Fruit fly (Drosophila melanogaster): ENCODE measurements around the gene oc.

oc gene

dm6 chrX:8650631-8651133 lies at the start of gene oc (continued):
- TF ChIP-seq scrt (GFP tag; optimal IDR thresholded peaks at IDR 0.05): peak; percentile 4
- TF ChIP-seq HLH54F (GFP tag; optimal IDR thresholded peaks at IDR 0.05): no peak
- TF ChIP-seq ro (GFP tag; IDR thresholded peaks at IDR 0.05): no peak
- no peak for TF ChIP-seq CG2116 (GFP tag; optimal IDR thresholded peaks at IDR 0.05)
- peak; percentile 20 for TF ChIP-seq mirr (GFP tag; optimal IDR thresholded peaks at IDR 0.05)
- TF ChIP-seq pros (GFP tag; optimal IDR thresholded peaks at IDR 0.05): peak; percentile 47
- peak; percentile 49 to 83 for TF ChIP-seq Trl (optimal IDR thresholded peaks at IDR 0.05)
- TF ChIP-seq Trl (GFP tag; optimal IDR thresholded peaks at IDR 0.05): no peak
- TF ChIP-seq CG10654 (GFP tag; optimal IDR thresholded peaks at IDR 0.05): no peak
- peak; percentile 19 for TF ChIP-seq repo (GFP tag; optimal IDR thresholded peaks at IDR 0.05)
- peak; percentile 25 for TF ChIP-seq gro (GFP tag; optimal IDR thresholded peaks at IDR 0.05)
- peak; percentile 12 for TF ChIP-seq sug (tag; optimal IDR thresholded peaks at IDR 0.05)
- no peak for TF ChIP-seq CG18599 (GFP tag; optimal IDR thresholded peaks at IDR 0.05)
- TF ChIP-seq Opbp (GFP tag; IDR thresholded peaks at IDR 0.05; ENCODE audit: partially characterized antibody): peak; percentile 21; the same call in 1 of the 3 replicates
- no peak for TF ChIP-seq CG4424 (GFP tag; optimal IDR thresholded peaks at IDR 0.05)
- TF ChIP-seq disco-r (GFP tag; optimal IDR thresholded peaks at IDR 0.05): peak; percentile 44
- no peak for TF ChIP-seq lbe (GFP tag; optimal IDR thresholded peaks at IDR 0.05)
- no peak for TF ChIP-seq Dip3 (GFP tag; optimal IDR thresholded peaks at IDR 0.05)
- no peak for TF ChIP-seq CG9817 (tag; optimal IDR thresholded peaks at IDR 0.05)
- TF ChIP-seq CG30020 (tag; optimal IDR thresholded peaks at IDR 0.05): no peak
- TF ChIP-seq ken (GFP tag; IDR thresholded peaks at IDR 0.05): no peak
- TF ChIP-seq grau (tag; optimal IDR thresholded peaks at IDR 0.05): no peak
- TF ChIP-seq CG4328 (GFP tag; optimal IDR thresholded peaks at IDR 0.05): no peak
- TF ChIP-seq dimm (GFP tag; IDR thresholded peaks at IDR 0.05): no peak
- TF ChIP-seq Taf1 (GFP tag; IDR thresholded peaks at IDR 0.05): no peak
- no peak; the same call in 2 of the 3 replicates for TF ChIP-seq croc (GFP tag; conservative IDR thresholded peaks at IDR 0.05)
- TF ChIP-seq CG5180 (GFP tag; optimal IDR thresholded peaks at IDR 0.05): peak; percentile 27
- no peak for TF ChIP-seq gfzf (GFP tag; optimal IDR thresholded peaks at IDR 0.05)
- no peak for TF ChIP-seq tap (tag; optimal IDR thresholded peaks at IDR 0.05)
- no peak for TF ChIP-seq ham (GFP tag; IDR thresholded peaks at IDR 0.05)
- no peak for TF ChIP-seq CG17612 (GFP tag; IDR thresholded peaks at IDR 0.05)
- TF ChIP-seq mam (GFP tag; optimal IDR thresholded peaks at IDR 0.05): peak; percentile 1
- peak; percentile 54; the same call in 1 of the 3 replicates for TF ChIP-seq knrl (GFP tag; IDR thresholded peaks at IDR 0.05; ENCODE audit: partially characterized antibody)
- TF ChIP-seq CG11398 (GFP tag; optimal IDR thresholded peaks at IDR 0.05): no peak
- peak; percentile 90 for TF ChIP-seq ac (GFP tag; optimal IDR thresholded peaks at IDR 0.05)
- no peak for TF ChIP-seq onecut (GFP tag; IDR thresholded peaks at IDR 0.05)
- no peak for TF ChIP-seq fu2 (GFP tag; optimal IDR thresholded peaks at IDR 0.05)
- TF ChIP-seq CG6813 (GFP tag; optimal IDR thresholded peaks at IDR 0.05): no peak
- TF ChIP-seq CG14860 (GFP tag; IDR thresholded peaks at IDR 0.05; ENCODE audit: partially characterized antibody): no peak
- TF ChIP-seq fd102C (GFP tag; optimal IDR thresholded peaks at IDR 0.05): no peak
- no peak for TF ChIP-seq usp (GFP tag; optimal IDR thresholded peaks at IDR 0.05)
- TF ChIP-seq en (GFP tag; optimal IDR thresholded peaks at IDR 0.05): no peak
- no peak for TF ChIP-seq CG11247 (GFP tag; IDR thresholded peaks at IDR 0.05)
- no peak for TF ChIP-seq Rx (GFP tag; IDR thresholded peaks at IDR 0.05)
- TF ChIP-seq CG31224 (GFP tag; IDR thresholded peaks at IDR 0.05): no peak
- TF ChIP-seq Deaf1 (tag; optimal IDR thresholded peaks at IDR 0.05): peak; percentile 75
- TF ChIP-seq Ets97D (GFP tag; optimal IDR thresholded peaks at IDR 0.05): no peak
- no peak for TF ChIP-seq pho (GFP tag; optimal IDR thresholded peaks at IDR 0.05)
- TF ChIP-seq CG32532 (GFP tag; IDR thresholded peaks at IDR 0.05): no peak; the same call in 1 of the 2 replicates
- TF ChIP-seq luna (GFP tag; optimal IDR thresholded peaks at IDR 0.05): no peak
- no peak for TF ChIP-seq bowl (GFP tag; IDR thresholded peaks at IDR 0.05)
- TF ChIP-seq CG31388 (GFP tag; optimal IDR thresholded peaks at IDR 0.05): no peak
